Worm (Caenorhabditis elegans): ENCODE results near the gene ran-5.

- TF ChIP-seq him-1 (tag; optimal IDR thresholded peaks at IDR 0.05) (no peak), dao-5 (tag; optimal IDR thresholded peaks at IDR 0.05) (no peak)
Observed at ce11 chrII:6026646-6027045, 21.3 kb upstream of the ran-5 start.

Measured in whole organism, L4/young adult.